Worm (Caenorhabditis elegans): ENCODE results near the gene Y46H3C.7.

DNA sequence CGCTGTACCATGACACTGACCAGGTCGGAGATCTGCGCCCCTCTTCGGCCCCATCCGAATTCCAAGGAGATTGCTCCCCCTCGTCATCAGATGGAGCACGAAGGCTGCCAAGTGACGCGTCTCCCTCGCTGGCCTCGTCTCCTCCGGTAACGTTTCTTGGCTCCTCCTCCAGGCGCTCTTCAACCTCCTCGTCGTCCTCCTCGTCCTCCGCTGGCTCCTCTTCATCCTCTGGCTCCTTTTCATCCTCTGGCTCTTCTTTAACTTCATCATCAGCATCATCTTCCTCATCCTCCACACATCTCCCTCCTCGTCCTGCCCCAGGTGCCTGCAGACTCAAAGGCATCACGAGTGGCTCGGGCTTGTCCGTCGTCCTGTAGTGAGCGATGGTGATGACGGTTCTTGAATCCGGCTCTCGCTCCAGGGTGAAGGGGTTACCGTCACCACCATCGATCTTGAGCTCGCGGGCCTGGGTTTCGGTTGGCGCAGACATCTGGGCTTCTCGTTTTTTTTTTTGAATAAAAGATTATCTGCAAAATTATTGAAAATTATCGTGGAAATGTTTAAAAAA is 5.5 kb upstream of the Y46H3C.7 start:
- no peak for TF ChIP-seq nhr-43 (tag; optimal IDR thresholded peaks at IDR 0.05; ENCODE audit: poor library complexity, severe bottlenecking)
- no peak for TF ChIP-seq ceh-9 (tag; optimal IDR thresholded peaks at IDR 0.05)
- TF ChIP-seq ZK546.5 (tag; optimal IDR thresholded peaks at IDR 0.05), result no peak
- no peak for TF ChIP-seq nhr-12 (tag; optimal IDR thresholded peaks at IDR 0.05)
- TF ChIP-seq lin-39 (tag; optimal IDR thresholded peaks at IDR 0.05), result no peak
- no peak for TF ChIP-seq aly-2 (tag; optimal IDR thresholded peaks at IDR 0.05)
- no peak for TF ChIP-seq fkh-10 (GFP tag; optimal IDR thresholded peaks at IDR 0.05)
- no peak for TF ChIP-seq jun-1 (tag; optimal IDR thresholded peaks at IDR 0.05)
- TF ChIP-seq hmg-11 (tag; optimal IDR thresholded peaks at IDR 0.05), result no peak
- no peak for TF ChIP-seq zag-1 (tag; optimal IDR thresholded peaks at IDR 0.05)
- no peak for TF ChIP-seq tbx-2 (tag; optimal IDR thresholded peaks at IDR 0.05)
- TF ChIP-seq lsy-12 (tag; optimal IDR thresholded peaks at IDR 0.05), result no peak
- TF ChIP-seq nhr-23 (tag; optimal IDR thresholded peaks at IDR 0.05), result no peak
- no peak for TF ChIP-seq egl-27 (tag; optimal IDR thresholded peaks at IDR 0.05)

Data from whole organism, L3 larva.